Fruit fly (Drosophila melanogaster): Measurements from ENCODE around the gene CG2614.

dm6 chr2L:20681648-20682098 is 25.4 kb downstream of the CG2614 start, which contains the start of gene Cen:
- TF ChIP-seq Mio (GFP tag; optimal IDR thresholded peaks at IDR 0.05), result no peak
- TF ChIP-seq Dif (GFP tag; optimal IDR thresholded peaks at IDR 0.05; ENCODE audit: partially characterized antibody), result no peak
- no peak for TF ChIP-seq fru (GFP tag; optimal IDR thresholded peaks at IDR 0.05)
- TF ChIP-seq Abd-B (GFP tag; optimal IDR thresholded peaks at IDR 0.05), result no peak
- no peak for TF ChIP-seq Dfd (GFP tag; optimal IDR thresholded peaks at IDR 0.05)
- TF ChIP-seq sv (GFP tag; optimal IDR thresholded peaks at IDR 0.05), result no peak

All from whole organism, wandering third instar larva.